Worm (Caenorhabditis elegans) whole organism, L2 larva: ENCODE measurements around the gene F25D1.8.

Experiments used
- C34F6.9 ChIP-seq: fragments of 150-350 bp; optimal IDR thresholded peaks from 2 replicates; lab custom pipeline; 2014; ENCODE audit warnings: missing biosample characterization, missing genetic modification characterization
- F13H6.1 ChIP-seq: sonication (generic microtip); optimal IDR thresholded peaks from 2 replicates; lab custom pipeline; 2016; ENCODE audit warnings: missing genetic modification characterization, missing compliant biosample characterization
- blmp-1 ChIP-seq: sonication (generic microtip); optimal IDR thresholded peaks from 2 replicates; lab custom pipeline; 2017; ENCODE audit warnings: missing genetic modification characterization, mild to moderate bottlenecking, missing compliant biosample characterization, antibody characterized with exemption, moderate library complexity; ENCODE audit not compliant: insufficient read depth
- ceh-82 ChIP-seq: fragments of 150-350 bp; optimal IDR thresholded peaks from 2 replicates; lab custom pipeline; 2014; ENCODE audit warnings: missing biosample characterization, missing genetic modification characterization
- crh-2 ChIP-seq: sonication (generic microtip); optimal IDR thresholded peaks from 2 replicates; lab custom pipeline; 2017; ENCODE audit warnings: missing biosample characterization, missing genetic modification characterization
- dmd-4 ChIP-seq: sonication (generic microtip); optimal IDR thresholded peaks from 2 replicates; lab custom pipeline; 2017; ENCODE audit warnings: missing biosample characterization, missing genetic modification characterization
- egl-27 ChIP-seq: sonication (generic microtip); optimal IDR thresholded peaks from 3 replicates; lab custom pipeline; 2017; ENCODE audit warnings: missing biosample characterization, missing genetic modification reagents, missing genetic modification characterization
- elt-1 ChIP-seq: fragments of 150-350 bp; optimal IDR thresholded peaks from 2 replicates; lab custom pipeline; 2014; ENCODE audit warnings: missing biosample characterization, missing genetic modification characterization
- elt-3 ChIP-seq: sonication (generic microtip); optimal IDR thresholded peaks from 2 replicates; lab custom pipeline; 2017; ENCODE audit warnings: missing biosample characterization, missing genetic modification characterization
- fos-1 ChIP-seq: fragments of 150-350 bp; optimal IDR thresholded peaks from 2 replicates; lab custom pipeline; 2014; ENCODE audit warnings: missing biosample characterization, missing genetic modification characterization
- gmeb-1 ChIP-seq: fragments of 150-350 bp; optimal IDR thresholded peaks from 2 replicates; lab custom pipeline; 2014; ENCODE audit warnings: missing biosample characterization, missing genetic modification characterization
- lin-11 ChIP-seq: fragments of 150-350 bp; sonication (generic microtip); optimal IDR thresholded peaks from 2 replicates; lab custom pipeline; 2014; ENCODE audit warnings: missing biosample characterization, missing genetic modification characterization, inconsistent platforms, mixed read lengths
- lin-39 ChIP-seq: fragments of 150-350 bp; optimal IDR thresholded peaks from 2 replicates; lab custom pipeline; 2014; ENCODE audit warnings: missing biosample characterization, missing genetic modification reagents, missing genetic modification characterization
- lsy-2 ChIP-seq, 2 experiments: fragments of 150-350 bp in 1 of 2; sonication (generic microtip) in 1 of 2; optimal IDR thresholded peaks; 2 replicates each; lab custom pipeline; 2014 to 2017; ENCODE audit warnings: missing biosample characterization in 2 of 2, missing genetic modification characterization in 2 of 2
- mab-5 ChIP-seq: fragments of 150-350 bp; optimal IDR thresholded peaks from 2 replicates; lab custom pipeline; 2014; ENCODE audit warnings: missing biosample characterization, missing genetic modification characterization
- mdl-1 ChIP-seq, 2 experiments: fragments of 150-350 bp in 1 of 2; sonication (generic microtip) in 1 of 2; optimal IDR thresholded peaks; 2 replicates each; lab custom pipeline; 2017; ENCODE audit warnings: missing biosample characterization in 2 of 2, missing genetic modification characterization in 2 of 2
- nhr-10 ChIP-seq: sonication (generic microtip); optimal IDR thresholded peaks from 2 replicates; lab custom pipeline; 2017; ENCODE audit warnings: missing biosample characterization, missing genetic modification characterization
- nhr-11 ChIP-seq: fragments of 150-350 bp; optimal IDR thresholded peaks from 2 replicates; lab custom pipeline; 2014; ENCODE audit warnings: missing biosample characterization, missing genetic modification characterization
- nhr-12 ChIP-seq: fragments of 150-350 bp; optimal IDR thresholded peaks from 2 replicates; lab custom pipeline; 2014; ENCODE audit warnings: missing biosample characterization, missing genetic modification characterization
- nhr-129 ChIP-seq: fragments of 150-350 bp; optimal IDR thresholded peaks from 2 replicates; lab custom pipeline; 2014; ENCODE audit warnings: missing biosample characterization, missing genetic modification characterization
- nhr-21 ChIP-seq: fragments of 150-350 bp; optimal IDR thresholded peaks from 2 replicates; lab custom pipeline; 2014; ENCODE audit warnings: missing biosample characterization, missing genetic modification characterization
- nhr-23 ChIP-seq: fragments of 150-350 bp; optimal IDR thresholded peaks from 2 replicates; lab custom pipeline; 2014; ENCODE audit warnings: missing biosample characterization, missing genetic modification reagents, missing genetic modification characterization
- nhr-237 ChIP-seq: fragments of 150-350 bp; optimal IDR thresholded peaks from 2 replicates; lab custom pipeline; 2014; ENCODE audit warnings: missing biosample characterization, missing genetic modification characterization
- nhr-25 ChIP-seq: fragments of 150-350 bp; sonication (generic microtip); optimal IDR thresholded peaks from 3 replicates; lab custom pipeline; 2014; ENCODE audit warnings: missing biosample characterization, missing genetic modification characterization
- nhr-6 ChIP-seq: fragments of 150-350 bp; optimal IDR thresholded peaks from 2 replicates; lab custom pipeline; 2014; ENCODE audit warnings: missing biosample characterization, missing genetic modification characterization
- nhr-77 ChIP-seq: fragments of 150-350 bp; optimal IDR thresholded peaks from 2 replicates; lab custom pipeline; 2014; ENCODE audit warnings: missing biosample characterization, missing genetic modification characterization
- sem-4 ChIP-seq: fragments of 150-350 bp; optimal IDR thresholded peaks from 2 replicates; lab custom pipeline; 2014; ENCODE audit warnings: missing biosample characterization, missing genetic modification reagents, missing genetic modification characterization
- skn-1 ChIP-seq: sonication (generic microtip); optimal IDR thresholded peaks from 2 replicates; lab custom pipeline; 2017; ENCODE audit warnings: missing biosample characterization, missing genetic modification characterization
- sma-3 ChIP-seq: sonication (generic microtip); optimal IDR thresholded peaks from 2 replicates; lab custom pipeline; 2016; ENCODE audit warnings: missing genetic modification reagents, missing genetic modification characterization, missing compliant biosample characterization
- sma-9 ChIP-seq, 2 experiments: fragments of 150-350 bp in 1 of 2; sonication (generic microtip) in 1 of 2; optimal IDR thresholded peaks; 2 replicates each; lab custom pipeline; 2014 to 2016; ENCODE audit warnings: missing genetic modification characterization in 2 of 2, mild to moderate bottlenecking in 1 of 2, missing biosample characterization in 1 of 2, missing compliant biosample characterization in 1 of 2, missing genetic modification reagents in 1 of 2, moderate library complexity in 1 of 2
- snpc-4 ChIP-seq: fragments of 150-350 bp; optimal IDR thresholded peaks from 2 replicates; lab custom pipeline; 2014; ENCODE audit warnings: missing biosample characterization, missing genetic modification characterization
- unc-39 ChIP-seq: fragments of 150-350 bp; optimal IDR thresholded peaks from 2 replicates; lab custom pipeline; 2014; ENCODE audit warnings: missing biosample characterization, missing genetic modification characterization
- unc-55 ChIP-seq: fragments of 150-350 bp; sonication (generic microtip); optimal IDR thresholded peaks from 3 replicates; lab custom pipeline; 2014; ENCODE audit warnings: missing biosample characterization, missing genetic modification reagents, missing genetic modification characterization
- ztf-1 ChIP-seq: fragments of 200-800 bp; sonication (Bioruptor generic); conservative IDR thresholded peaks from 2 replicates; pipeline ENCODE4 v1.3.6; 2022; ENCODE audit warnings: missing genetic modification characterization, missing compliant biosample characterization
- ztf-11 ChIP-seq: sonication (generic microtip); optimal IDR thresholded peaks from 2 replicates; lab custom pipeline; 2017; ENCODE audit warnings: missing biosample characterization, missing genetic modification characterization

The F25D1.8 gene

ce11 chrV:10555239-10555638, 16.0 kb downstream of the F25D1.8 start, which contains the start of gene F32G8.3:
F32G8.3 (minus strand) TSS chrV:10555339.
- TF ChIP-seq sma-3 (GFP tag; lab: Kevin White, UChicago) = no peak
- TF ChIP-seq egl-27 (tag; lab: Kevin White, UChicago) = no peak
- TF ChIP-seq mab-5 (tag; lab: Kevin White, UChicago) = no peak
- no peak for TF ChIP-seq mdl-1 (tag; optimal IDR thresholded peaks at IDR 0.05; lab: Kevin White, UChicago)
- TF ChIP-seq blmp-1 = no peak
- TF ChIP-seq lin-39 (tag; lab: Kevin White, UChicago) = no peak
- TF ChIP-seq sma-9 (GFP tag; optimal IDR thresholded peaks at IDR 0.05; lab: Kevin White, UChicago) = no peak
- no peak for TF ChIP-seq sma-9 (tag; optimal IDR thresholded peaks at IDR 0.05; lab: Kevin White, UChicago)
- TF ChIP-seq fos-1 (tag; lab: Kevin White, UChicago) = no peak
- no peak for TF ChIP-seq sem-4 (tag; lab: Kevin White, UChicago)
- no peak for TF ChIP-seq dmd-4
- no peak for TF ChIP-seq C34F6.9
- no peak for TF ChIP-seq nhr-129
- TF ChIP-seq nhr-12 (tag; lab: Kevin White, UChicago) = no peak
- TF ChIP-seq nhr-237 (tag; lab: Kevin White, UChicago) = no peak
- TF ChIP-seq unc-39 (tag; lab: Kevin White, UChicago) = no peak
- no peak for TF ChIP-seq elt-1 (tag; lab: Kevin White, UChicago)
- no peak for TF ChIP-seq ceh-82 (tag; lab: Kevin White, UChicago)
- no peak for TF ChIP-seq skn-1 (tag; lab: Kevin White, UChicago)
- TF ChIP-seq gmeb-1 = no peak

ce11 chrV:10556362-10556761, 17.1 kb downstream of the F25D1.8 start:
- TF ChIP-seq lsy-2 (tag; optimal IDR thresholded peaks at IDR 0.05; lab: Kevin White, UChicago) (no peak), sma-3 (GFP tag; lab: Kevin White, UChicago) (peak; percentile 54)

ce11 chrV:10557094-10557493, 17.9 kb downstream of the F25D1.8 start:
- TF ChIP-seq crh-2 (peak; percentile 1), snpc-4 (tag; lab: Kevin White, UChicago) (no peak), fos-1 (tag; lab: Kevin White, UChicago) (peak; percentile 7), blmp-1 (peak; percentile 3), nhr-21 (tag; lab: Kevin White, UChicago) (peak; percentile 24), sma-3 (GFP tag; lab: Kevin White, UChicago) (peak; percentile 63), dmd-4 (no peak), sma-9 (GFP tag; optimal IDR thresholded peaks at IDR 0.05; lab: Kevin White, UChicago) (peak; percentile 43), sma-9 (tag; optimal IDR thresholded peaks at IDR 0.05; lab: Kevin White, UChicago) (no peak), gmeb-1 (no peak)

- TF ChIP-seq nhr-23 (tag; lab: Kevin White, UChicago) = no peak
- TF ChIP-seq ceh-82 (tag; lab: Kevin White, UChicago) = no peak
- no peak for TF ChIP-seq nhr-25 (tag; lab: Kevin White, UChicago)
- no peak for TF ChIP-seq dmd-4
- TF ChIP-seq nhr-77 (tag; lab: Kevin White, UChicago) = no peak
- no peak for TF ChIP-seq skn-1 (tag; lab: Kevin White, UChicago)
- no peak for TF ChIP-seq ztf-11 (tag; lab: Kevin White, UChicago)
These were observed 18.5 kb downstream of the F25D1.8 start, which contains the start of gene best-14 for ce11 chrV:10557676-10558075. best-14 (plus strand) TSS chrV:10557976.

- no peak for TF ChIP-seq nhr-10
- TF ChIP-seq sma-9 (GFP tag; optimal IDR thresholded peaks at IDR 0.05; lab: Kevin White, UChicago) = no peak
- TF ChIP-seq sma-9 (tag; optimal IDR thresholded peaks at IDR 0.05; lab: Kevin White, UChicago) = no peak
- no peak for TF ChIP-seq elt-1 (tag; lab: Kevin White, UChicago)
- TF ChIP-seq ztf-11 (tag; lab: Kevin White, UChicago) = no peak
- TF ChIP-seq blmp-1 = no peak
- no peak for TF ChIP-seq lin-11 (tag; lab: Kevin White, UChicago)
- no peak for TF ChIP-seq crh-2
- TF ChIP-seq skn-1 (tag; lab: Kevin White, UChicago) = no peak
- no peak for TF ChIP-seq nhr-6 (tag; lab: Kevin White, UChicago)
These were observed 21.4 kb downstream of the F25D1.8 start, which contains the start of gene col-152 for ce11 chrV:10560621-10561020. col-152 (plus strand) TSS chrV:10560921.

- no peak for TF ChIP-seq nhr-237 (tag; lab: Kevin White, UChicago)
- no peak for TF ChIP-seq unc-55 (GFP tag; lab: Kevin White, UChicago)
- no peak for TF ChIP-seq lsy-2 (tag; optimal IDR thresholded peaks at IDR 0.05; lab: Kevin White, UChicago)
- TF ChIP-seq egl-27 (tag; lab: Kevin White, UChicago) = no peak
- no peak for TF ChIP-seq elt-3 (tag; lab: Kevin White, UChicago)
- TF ChIP-seq fos-1 (tag; lab: Kevin White, UChicago) = no peak
- TF ChIP-seq C34F6.9 = no peak
- no peak for TF ChIP-seq ztf-1
- TF ChIP-seq sem-4 (tag; lab: Kevin White, UChicago) = no peak
- TF ChIP-seq snpc-4 (tag; lab: Kevin White, UChicago) = no peak
- no peak for TF ChIP-seq unc-39 (tag; lab: Kevin White, UChicago)
- TF ChIP-seq nhr-11 (tag; lab: Kevin White, UChicago) = no peak
- no peak for TF ChIP-seq F13H6.1 (tag; lab: Kevin White, UChicago)
- TF ChIP-seq dmd-4 = no peak
- no peak for TF ChIP-seq nhr-10
These were observed 22.4 kb downstream of the F25D1.8 start for ce11 chrV:10561632-10562031.
